Worm (Caenorhabditis elegans) whole organism, early embryonic: Measurements from ENCODE around the gene F46E10.18.
A peak's percentile ranks its signal among the peaks of the same experiment; 100 is the strongest.

Experiments
- B0310.2 ChIP-seq: sonication (generic microtip); optimal IDR thresholded peaks from 2 replicates; lab custom pipeline; 2016; ENCODE audit warnings: mild to moderate bottlenecking, missing genetic modification characterization, missing compliant biosample characterization
- F13C5.2 ChIP-seq: sonication (generic microtip); optimal IDR thresholded peaks from 2 replicates; lab custom pipeline; 2017; ENCODE audit warnings: mild to moderate bottlenecking, missing genetic modification characterization, inconsistent platforms, missing compliant biosample characterization
- aly-1 ChIP-seq: sonication (generic microtip); optimal IDR thresholded peaks from 2 replicates; lab custom pipeline; 2016; ENCODE audit warnings: missing genetic modification characterization, missing compliant biosample characterization
- ama-1 ChIP-seq: fragments of 150-350 bp; optimal IDR thresholded peaks from 2 replicates; lab custom pipeline; 2014
- ceh-13 ChIP-seq: fragments of 200-800 bp; sonication (Bioruptor generic); optimal IDR thresholded peaks from 2 replicates; lab custom pipeline; 2018; ENCODE audit warnings: mild to moderate bottlenecking, missing genetic modification characterization, missing compliant biosample characterization
- ceh-36 ChIP-seq: sonication (generic microtip); optimal IDR thresholded peaks from 2 replicates; lab custom pipeline; 2016; ENCODE audit warnings: missing genetic modification characterization, inconsistent platforms, missing compliant biosample characterization
- ets-7 ChIP-seq: sonication (generic microtip); optimal IDR thresholded peaks from 2 replicates; lab custom pipeline; 2016; ENCODE audit warnings: missing genotype, missing genetic modification characterization, missing compliant biosample characterization
- flt-1 ChIP-seq: fragments of 200-800 bp; sonication (Bioruptor generic); IDR thresholded peaks from 2 replicates; pipeline ENCODE4 v1.3.6; 2022; ENCODE audit warnings: missing genetic modification characterization, missing compliant biosample characterization
- hmbx-1 ChIP-seq: sonication (generic microtip); optimal IDR thresholded peaks from 2 replicates; lab custom pipeline; 2016; ENCODE audit warnings: mild to moderate bottlenecking, missing genetic modification characterization, missing compliant biosample characterization
- hmg-4 ChIP-seq: fragments of 200-800 bp; sonication (Bioruptor generic); optimal IDR thresholded peaks from 2 replicates; lab custom pipeline; 2018; ENCODE audit warnings: mild to moderate bottlenecking, missing genetic modification characterization, missing compliant biosample characterization
- hnd-1 ChIP-seq: sonication (generic microtip); optimal IDR thresholded peaks from 2 replicates; lab custom pipeline; 2016; ENCODE audit warnings: missing genetic modification characterization, missing compliant biosample characterization
- pes-1 ChIP-seq: fragments of 200-800 bp; sonication (Bioruptor generic); IDR thresholded peaks from 2 replicates; pipeline ENCODE4 v1.3.6; 2022; ENCODE audit warnings: missing genetic modification reagents, missing genetic modification characterization, missing compliant biosample characterization
- scrt-1 ChIP-seq: fragments of 200-800 bp; sonication (Bioruptor generic); IDR thresholded peaks from 2 replicates; pipeline ENCODE4 v1.3.6; 2022; ENCODE audit warnings: missing genetic modification characterization, missing compliant biosample characterization
- sea-1 ChIP-seq: fragments of 200-800 bp; sonication (Bioruptor generic); conservative IDR thresholded peaks from 2 replicates; pipeline ENCODE4 v1.3.6; 2022; ENCODE audit warnings: missing genetic modification characterization, missing compliant biosample characterization
- tbx-11 ChIP-seq: fragments of 200-800 bp; sonication (Bioruptor generic); IDR thresholded peaks from 2 replicates; pipeline ENCODE4 v1.3.6; 2022; ENCODE audit warnings: missing genetic modification characterization, missing compliant biosample characterization
- tbx-37 ChIP-seq: fragments of 200-800 bp; sonication (Bioruptor generic); conservative IDR thresholded peaks from 2 replicates; pipeline ENCODE4 v1.3.6; 2022; ENCODE audit warnings: missing genetic modification reagents, missing genetic modification characterization, missing compliant biosample characterization
- tra-4 ChIP-seq: sonication (generic microtip); optimal IDR thresholded peaks from 2 replicates; lab custom pipeline; 2017; ENCODE audit warnings: missing genetic modification characterization, missing compliant biosample characterization

The F46E10.18 gene

ce11 chrV:6524757-6525156 lies 3.9 kb downstream of the F46E10.18 start, which contains the start of gene acs-1:
acs-1 (plus strand) TSS chrV:6524989.
- TF ChIP-seq tra-4 (no peak), pes-1 (GFP tag; lab: Robert Waterston, UW) (no peak), sea-1 (GFP tag; lab: Robert Waterston, UW) (no peak), ama-1 (no peak), flt-1 (GFP tag; lab: Robert Waterston, UW) (no peak), hmbx-1 (tag; lab: Kevin White, UChicago) (no peak)

ce11 chrV:6533030-6533429 lies 12.2 kb downstream of the F46E10.18 start, which contains the start of gene hpo-26:
hpo-26 (minus strand) TSS chrV:6533060.
- TF ChIP-seq hnd-1 (tag; lab: Kevin White, UChicago) (no peak), hmg-4 (GFP tag; lab: Kevin White, UChicago) (no peak), flt-1 (GFP tag; lab: Robert Waterston, UW) (no peak), B0310.2 (no peak), hmbx-1 (tag; lab: Kevin White, UChicago) (no peak)

ce11 chrV:6538323-6538722 lies 17.5 kb downstream of the F46E10.18 start:
- peak; percentile 17 for TF ChIP-seq hmg-4 (GFP tag; lab: Kevin White, UChicago)
- TF ChIP-seq flt-1 (GFP tag; lab: Robert Waterston, UW) = no peak
- TF ChIP-seq ets-7 = no peak
- TF ChIP-seq ceh-13 (GFP tag; lab: Kevin White, UChicago) = no peak
- TF ChIP-seq B0310.2 = no peak
- TF ChIP-seq tbx-11 = no peak
- TF ChIP-seq F13C5.2 (tag; lab: Kevin White, UChicago) = no peak
- TF ChIP-seq hnd-1 (tag; lab: Kevin White, UChicago) = no peak
- TF ChIP-seq aly-1 (tag; lab: Kevin White, UChicago) = peak; percentile 5
- TF ChIP-seq ceh-36 = no peak

ce11 chrV:6541875-6542274 lies 21.0 kb downstream of the F46E10.18 start:
- TF ChIP-seq F13C5.2 (tag; lab: Kevin White, UChicago) (no peak), hmg-4 (GFP tag; lab: Kevin White, UChicago) (peak; percentile 11)

- TF ChIP-seq hmg-4 (GFP tag; lab: Kevin White, UChicago) (peak; percentile 35), F13C5.2 (tag; lab: Kevin White, UChicago) (no peak)
Observed at ce11 chrV:6544999-6545398, 24.2 kb downstream of the F46E10.18 start.

ce11 chrV:6546450-6547171 lies 25.8 kb downstream of the F46E10.18 start, which contains the start of gene dre-1:
dre-1 (minus strand) TSS chrV:6546500.
- no peak for TF ChIP-seq hmbx-1 (tag; lab: Kevin White, UChicago)
- TF ChIP-seq B0310.2 = no peak
- no peak for TF ChIP-seq tbx-11
- TF ChIP-seq ama-1 = no peak
- TF ChIP-seq tra-4 = no peak
- no peak for TF ChIP-seq hmg-4 (GFP tag; lab: Kevin White, UChicago)
- TF ChIP-seq flt-1 (GFP tag; lab: Robert Waterston, UW) = no peak
- TF ChIP-seq ceh-13 (GFP tag; lab: Kevin White, UChicago) = no peak
- TF ChIP-seq pes-1 (GFP tag; lab: Robert Waterston, UW) = no peak
- TF ChIP-seq sea-1 (GFP tag; lab: Robert Waterston, UW) = no peak
- no peak for TF ChIP-seq aly-1 (tag; lab: Kevin White, UChicago)
- no peak for TF ChIP-seq ets-7

ce11 chrV:6548309-6548708 lies 27.5 kb downstream of the F46E10.18 start:
- TF ChIP-seq F13C5.2 (tag; lab: Kevin White, UChicago) = no peak
- no peak for TF ChIP-seq B0310.2
- no peak for TF ChIP-seq tra-4
- TF ChIP-seq aly-1 (tag; lab: Kevin White, UChicago) = no peak
- TF ChIP-seq sea-1 (GFP tag; lab: Robert Waterston, UW) = no peak
- TF ChIP-seq hmbx-1 (tag; lab: Kevin White, UChicago) = no peak
- no peak for TF ChIP-seq ceh-13 (GFP tag; lab: Kevin White, UChicago)
- no peak for TF ChIP-seq flt-1 (GFP tag; lab: Robert Waterston, UW)
- TF ChIP-seq scrt-1 (GFP tag; lab: Robert Waterston, UW) = no peak
- no peak for TF ChIP-seq hnd-1 (tag; lab: Kevin White, UChicago)
- TF ChIP-seq ets-7 = no peak
- TF ChIP-seq ama-1 = no peak
- no peak for TF ChIP-seq tbx-11
- TF ChIP-seq ceh-36 = no peak
- no peak for TF ChIP-seq tbx-37 (GFP tag; lab: Robert Waterston, UW)
- TF ChIP-seq pes-1 (GFP tag; lab: Robert Waterston, UW) = no peak
- no peak for TF ChIP-seq hmg-4 (GFP tag; lab: Kevin White, UChicago)

ce11 chrV:6549148-6549547 lies 28.3 kb downstream of the F46E10.18 start, which contains the start of gene K04A8.20:
K04A8.20 (plus strand) TSS chrV:6549448.
- no peak for TF ChIP-seq tra-4
- no peak for TF ChIP-seq ceh-36
- TF ChIP-seq flt-1 (GFP tag; lab: Robert Waterston, UW) = no peak
- no peak for TF ChIP-seq ets-7
- TF ChIP-seq aly-1 (tag; lab: Kevin White, UChicago) = no peak
- TF ChIP-seq tbx-11 = no peak
- no peak for TF ChIP-seq tbx-37 (GFP tag; lab: Robert Waterston, UW)
- TF ChIP-seq hnd-1 (tag; lab: Kevin White, UChicago) = no peak
- TF ChIP-seq B0310.2 = no peak
- TF ChIP-seq F13C5.2 (tag; lab: Kevin White, UChicago) = no peak
- TF ChIP-seq ama-1 = no peak
- no peak for TF ChIP-seq hmg-4 (GFP tag; lab: Kevin White, UChicago)
- no peak for TF ChIP-seq scrt-1 (GFP tag; lab: Robert Waterston, UW)
- no peak for TF ChIP-seq hmbx-1 (tag; lab: Kevin White, UChicago)
- no peak for TF ChIP-seq sea-1 (GFP tag; lab: Robert Waterston, UW)
- TF ChIP-seq ceh-13 (GFP tag; lab: Kevin White, UChicago) = no peak
- no peak for TF ChIP-seq pes-1 (GFP tag; lab: Robert Waterston, UW)
